Fruit fly (Drosophila melanogaster): ENCODE measurements around the gene kipf.
A peak's percentile ranks its signal among the peaks of the same experiment; 100 is the strongest.

The kipf gene

dm6 chr3R:7953041-7953788 is 39.6 kb downstream of the kipf start (continued):
- TF ChIP-seq OdsH (GFP tag; optimal IDR thresholded peaks at IDR 0.05) (peak; percentile 6), Ets96B (tag; optimal IDR thresholded peaks at IDR 0.05) (peak; percentile 66), CG6792 (GFP tag; optimal IDR thresholded peaks at IDR 0.05) (no peak), cyc (GFP tag; optimal IDR thresholded peaks at IDR 0.05) (no peak)

DNA sequence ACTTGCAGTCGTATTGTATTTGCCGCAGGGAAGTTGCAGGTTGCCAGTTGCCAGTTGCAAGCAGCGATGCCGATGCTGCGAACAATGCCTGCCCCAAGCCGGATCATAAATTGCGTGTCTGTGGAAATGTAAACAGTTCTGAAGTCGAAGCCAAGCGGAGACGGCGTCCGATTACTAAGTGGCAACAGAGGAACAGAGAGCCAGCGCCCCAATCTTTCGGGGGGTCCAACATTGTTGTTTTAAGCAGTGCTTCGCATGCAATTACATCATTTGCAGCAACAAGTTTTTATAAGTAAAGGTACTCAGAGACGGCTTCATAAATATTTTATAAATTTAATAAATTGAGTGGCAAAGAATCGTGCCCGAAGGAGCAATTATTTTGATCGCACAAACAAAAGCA is 40.8 kb downstream of the kipf start:
- TF ChIP-seq ss (GFP tag; optimal IDR thresholded peaks at IDR 0.05) (peak in 1 of 2 experiments; percentile 83), CG8632 (GFP tag; optimal IDR thresholded peaks at IDR 0.05) (no peak), topi (GFP tag; optimal IDR thresholded peaks at IDR 0.05) (no peak), Lpt (GFP tag; optimal IDR thresholded peaks at IDR 0.05) (no peak), OdsH (GFP tag; optimal IDR thresholded peaks at IDR 0.05) (no peak), CG6854 (GFP tag; optimal IDR thresholded peaks at IDR 0.05) (peak; percentile 11), dsx (GFP tag; optimal IDR thresholded peaks at IDR 0.05; ENCODE audit: poor library complexity, severe bottlenecking) (peak; percentile 94), Sox102F (GFP tag; optimal IDR thresholded peaks at IDR 0.05) (peak; percentile 7), dac (GFP tag; optimal IDR thresholded peaks at IDR 0.05) (no peak)

- TF ChIP-seq Lpt (GFP tag; optimal IDR thresholded peaks at IDR 0.05), result peak; percentile 1
- no peak for TF ChIP-seq CG10669 (GFP tag; optimal IDR thresholded peaks at IDR 0.05)
- no peak for TF ChIP-seq net (GFP tag; optimal IDR thresholded peaks at IDR 0.05)
- TF ChIP-seq Eip78C (GFP tag), result peak; percentile 25
- TF ChIP-seq esn (GFP tag; optimal IDR thresholded peaks at IDR 0.05), result no peak
- TF ChIP-seq CG32006 (GFP tag; optimal IDR thresholded peaks at IDR 0.05), result no peak
- no peak for TF ChIP-seq CG8319 (GFP tag; optimal IDR thresholded peaks at IDR 0.05)
- no peak for TF ChIP-seq CG7368 (GFP tag; optimal IDR thresholded peaks at IDR 0.05)
- TF ChIP-seq CG6808 (GFP tag; optimal IDR thresholded peaks at IDR 0.05), result no peak
- peak; percentile 100 for TF ChIP-seq dsx (GFP tag; optimal IDR thresholded peaks at IDR 0.05; ENCODE audit: poor library complexity, severe bottlenecking)
These were observed 43.4 kb downstream of the kipf start for dm6 chr3R:7957008-7957407.

- no peak for TF ChIP-seq OdsH (GFP tag; optimal IDR thresholded peaks at IDR 0.05)
- no peak for TF ChIP-seq fd59A (GFP tag; optimal IDR thresholded peaks at IDR 0.05)
- TF ChIP-seq Ets21C (GFP tag; optimal IDR thresholded peaks at IDR 0.05), result no peak
- no peak for TF ChIP-seq esn (GFP tag; optimal IDR thresholded peaks at IDR 0.05)
- TF ChIP-seq CG3032 (tag; optimal IDR thresholded peaks at IDR 0.05), result no peak
- TF ChIP-seq dsx (GFP tag; optimal IDR thresholded peaks at IDR 0.05; ENCODE audit: poor library complexity, severe bottlenecking), result peak; percentile 84
These were observed 47.7 kb downstream of the kipf start for dm6 chr3R:7961348-7961747.

DNA sequence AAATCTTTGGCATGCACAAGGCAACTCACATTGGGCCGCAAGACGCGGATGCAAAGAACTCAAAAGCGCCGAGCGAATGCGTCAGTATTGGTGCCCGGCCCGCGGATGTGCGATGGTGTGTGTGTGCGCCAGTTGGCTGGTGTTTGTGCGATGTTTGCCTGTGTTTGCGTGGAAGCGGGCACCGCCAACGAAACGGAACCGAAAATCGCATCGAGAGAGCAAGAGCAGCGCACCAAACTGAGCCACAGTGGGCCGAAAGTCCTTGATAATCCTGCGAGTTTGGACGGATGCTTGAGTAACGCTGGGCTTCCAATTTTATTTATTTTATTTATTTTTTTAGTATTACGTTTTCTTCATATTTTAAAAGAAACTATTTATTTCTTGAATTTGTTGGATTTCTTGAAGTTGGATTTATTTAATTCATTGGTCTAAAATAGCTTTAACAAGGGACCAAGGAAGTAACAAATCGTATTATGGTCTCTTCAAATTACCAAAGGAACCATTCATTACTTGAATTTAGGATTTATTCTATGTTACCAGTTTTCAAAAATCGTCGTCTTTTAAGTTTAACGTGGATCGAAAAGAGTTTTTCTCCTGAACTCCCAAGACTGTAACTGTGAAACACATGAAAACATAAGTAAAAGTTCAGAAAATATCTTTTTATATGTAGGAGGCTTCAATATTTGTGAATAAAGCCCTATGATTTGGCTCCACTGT is 49.3 kb downstream of the kipf start:
- TF ChIP-seq fd85E (GFP tag; optimal IDR thresholded peaks at IDR 0.05) (peak; percentile 16), cyc (GFP tag; optimal IDR thresholded peaks at IDR 0.05) (peak; percentile 49), CG31627 (GFP tag; optimal IDR thresholded peaks at IDR 0.05) (peak; percentile 66), Hr39 (GFP tag; optimal IDR thresholded peaks at IDR 0.05) (peak; percentile 51), acj6 (GFP tag; optimal IDR thresholded peaks at IDR 0.05) (peak; percentile 70), Hr4 (GFP tag; optimal IDR thresholded peaks at IDR 0.05) (peak; percentile 64), Sox102F (GFP tag; optimal IDR thresholded peaks at IDR 0.05) (peak; percentile 28), Smox (GFP tag; optimal IDR thresholded peaks at IDR 0.05) (peak; percentile 52), CG3032 (tag; optimal IDR thresholded peaks at IDR 0.05) (peak; percentile 64), CG6854 (GFP tag; optimal IDR thresholded peaks at IDR 0.05) (no peak), spab (GFP tag; optimal IDR thresholded peaks at IDR 0.05) (peak; percentile 81), CG10669 (GFP tag; optimal IDR thresholded peaks at IDR 0.05) (peak; percentile 46), CG7368 (GFP tag; optimal IDR thresholded peaks at IDR 0.05) (peak; percentile 30), Gug (GFP tag; IDR thresholded peaks at IDR 0.05) (no peak), fd59A (GFP tag; optimal IDR thresholded peaks at IDR 0.05) (peak; percentile 72), Lpt (GFP tag; optimal IDR thresholded peaks at IDR 0.05) (peak; percentile 41), CG11762 (GFP tag; optimal IDR thresholded peaks at IDR 0.05; ENCODE audit: insufficient read depth) (peak; percentile 53), CG11902 (GFP tag; optimal IDR thresholded peaks at IDR 0.05) (peak; percentile 38), Eip78C (GFP tag) (peak; percentile 91), CG10631 (GFP tag; optimal IDR thresholded peaks at IDR 0.05) (peak; percentile 77), net (GFP tag; optimal IDR thresholded peaks at IDR 0.05) (peak; percentile 72), CG6808 (GFP tag; optimal IDR thresholded peaks at IDR 0.05) (peak; percentile 79), CG1621 (tag; optimal IDR thresholded peaks at IDR 0.05) (no peak), achi (GFP tag; optimal IDR thresholded peaks at IDR 0.05) (peak; percentile 78), fkh (GFP tag; optimal IDR thresholded peaks at IDR 0.05) (no peak), CG8119 (GFP tag; IDR thresholded peaks at IDR 0.05) (peak; percentile 48; the same call in 2 of the 3 replicates), dsx (GFP tag; optimal IDR thresholded peaks at IDR 0.05; ENCODE audit: poor library complexity, severe bottlenecking) (peak; percentile 81)

Data from whole organism, prepupa.